Worm (Caenorhabditis elegans) whole organism, young adult: Measurements from ENCODE around the gene nas-25.

ENCODE experiments used
- B0035.1 ChIP-seq: sonication (generic microtip); optimal IDR thresholded peaks from 2 replicates; lab custom pipeline; 2016; ENCODE audit warnings: missing genetic modification characterization, mild to moderate bottlenecking, missing compliant biosample characterization, missing genotype, missing genetic modification reagents
- B0336.3 ChIP-seq: fragments of 200-800 bp; sonication (Bioruptor generic); IDR thresholded peaks from 2 replicates; pipeline ENCODE4 v1.3.6; 2022; ENCODE audit warnings: missing genetic modification characterization, missing compliant biosample characterization
- C06A6.2 ChIP-seq: fragments of 200-800 bp; sonication (Bioruptor generic); conservative IDR thresholded peaks from 2 replicates; pipeline ENCODE4 v1.3.6; 2022; ENCODE audit warnings: missing genetic modification characterization, missing compliant biosample characterization
- F55B11.4 ChIP-seq: sonication (generic microtip); optimal IDR thresholded peaks from 2 replicates; lab custom pipeline; 2016; ENCODE audit warnings: missing compliant biosample characterization, missing genetic modification characterization, borderline replicate concordance; ENCODE audit not compliant: insufficient read depth
- F57C9.4 ChIP-seq: sonication (generic microtip); optimal IDR thresholded peaks from 2 replicates; lab custom pipeline; 2017; ENCODE audit warnings: mild to moderate bottlenecking, missing genetic modification characterization, missing compliant biosample characterization
- K12H6.12 ChIP-seq: fragments of 200-800 bp; sonication (Bioruptor generic); optimal IDR thresholded peaks from 2 replicates; lab custom pipeline; 2018; ENCODE audit warnings: mild to moderate bottlenecking, missing genetic modification characterization, missing compliant biosample characterization
- Y53F4B.3 ChIP-seq: fragments of 200-800 bp; sonication (Bioruptor generic); IDR thresholded peaks from 2 replicates; pipeline ENCODE4 v1.3.6; 2022; ENCODE audit warnings: missing genetic modification reagents, missing genetic modification characterization, missing compliant biosample characterization
- Y79H2A.3 ChIP-seq: fragments of 200-800 bp; sonication (Bioruptor generic); conservative IDR thresholded peaks from 2 replicates; pipeline ENCODE4 v1.3.6; 2022; ENCODE audit warnings: missing genetic modification reagents, missing genetic modification characterization, missing compliant biosample characterization
- Y95B8A.8 ChIP-seq: fragments of 200-800 bp; sonication (Bioruptor generic); IDR thresholded peaks from 2 replicates; pipeline ENCODE4 v1.3.6; 2022; ENCODE audit warnings: missing genetic modification reagents, missing genetic modification characterization, missing compliant biosample characterization
- ZK185.1 ChIP-seq: sonication (generic microtip); optimal IDR thresholded peaks from 2 replicates; lab custom pipeline; 2016; ENCODE audit warnings: mild to moderate bottlenecking, missing genetic modification characterization, missing compliant biosample characterization; ENCODE audit not compliant: poor library complexity, severe bottlenecking
- ama-1 ChIP-seq, 3 experiments: fragments of 150-350 bp in 1 of 3; sonication (generic microtip) in 2 of 3; optimal IDR thresholded peaks; 2 replicates each; lab custom pipeline; 2014 to 2018; ENCODE audit warnings: missing biosample characterization in 2 of 3, missing genetic modification characterization in 2 of 3, missing genetic modification reagents in 2 of 3
- attf-5 ChIP-seq: fragments of 200-800 bp; sonication (Bioruptor generic); optimal IDR thresholded peaks from 2 replicates; lab custom pipeline; 2018; ENCODE audit warnings: mild to moderate bottlenecking, missing genetic modification characterization, missing compliant biosample characterization
- cebp-2 ChIP-seq: fragments of 200-800 bp; sonication (Bioruptor generic); IDR thresholded peaks from 2 replicates; pipeline ENCODE4 v1.3.6; 2022; ENCODE audit warnings: missing genetic modification characterization, missing compliant biosample characterization
- ceh-27 ChIP-seq: fragments of 200-800 bp; sonication (Bioruptor generic); optimal IDR thresholded peaks from 2 replicates; lab custom pipeline; 2018; ENCODE audit warnings: mild to moderate bottlenecking, missing genetic modification characterization, moderate library complexity, missing compliant biosample characterization
- ceh-40 ChIP-seq: fragments of 200-800 bp; sonication (Bioruptor generic); IDR thresholded peaks from 2 replicates; pipeline ENCODE4 v1.3.6; 2022; ENCODE audit warnings: missing genetic modification characterization, missing compliant biosample characterization
- chd-7 ChIP-seq: sonication (generic microtip); optimal IDR thresholded peaks from 2 replicates; lab custom pipeline; 2016; ENCODE audit warnings: mild to moderate bottlenecking, missing genetic modification characterization, moderate library complexity, missing compliant biosample characterization
- dpff-1 ChIP-seq: sonication (generic microtip); optimal IDR thresholded peaks from 2 replicates; lab custom pipeline; 2017; ENCODE audit warnings: mild to moderate bottlenecking, missing genetic modification characterization, missing compliant biosample characterization
- egrh-3 ChIP-seq: fragments of 200-800 bp; sonication (Bioruptor generic); IDR thresholded peaks from 2 replicates; pipeline ENCODE4 v1.3.6; 2022; ENCODE audit warnings: missing genetic modification reagents, missing genetic modification characterization, missing compliant biosample characterization
- ets-4 ChIP-seq: fragments of 200-800 bp; sonication (Bioruptor generic); optimal IDR thresholded peaks from 2 replicates; lab custom pipeline; 2018; ENCODE audit warnings: mild to moderate bottlenecking, missing genetic modification characterization, missing compliant biosample characterization
- him-1 ChIP-seq: sonication (generic microtip); optimal IDR thresholded peaks from 2 replicates; lab custom pipeline; 2016; ENCODE audit warnings: missing genotype, missing genetic modification reagents, missing genetic modification characterization, missing compliant biosample characterization
- hmg-20 ChIP-seq: fragments of 200-800 bp; sonication (Bioruptor generic); IDR thresholded peaks from 2 replicates; pipeline ENCODE4 v1.3.6; 2022; ENCODE audit warnings: missing genetic modification reagents, missing genetic modification characterization, missing compliant biosample characterization
- lag-1 ChIP-seq: fragments of 200-800 bp; sonication (Bioruptor generic); IDR thresholded peaks from 2 replicates; pipeline ENCODE4 v1.3.6; 2022; ENCODE audit warnings: missing genetic modification reagents, missing genetic modification characterization, missing compliant biosample characterization
- lir-1 ChIP-seq: fragments of 200-800 bp; sonication (Bioruptor generic); conservative IDR thresholded peaks from 2 replicates; pipeline ENCODE4 v1.3.6; 2022; ENCODE audit warnings: missing genetic modification reagents, missing genetic modification characterization, missing compliant biosample characterization
- lsl-1 ChIP-seq: fragments of 200-800 bp; sonication (Bioruptor generic); optimal IDR thresholded peaks from 2 replicates; lab custom pipeline; 2018; ENCODE audit warnings: mild to moderate bottlenecking, missing genetic modification characterization, moderate library complexity, missing compliant biosample characterization
- madf-10 ChIP-seq: sonication (generic microtip); optimal IDR thresholded peaks from 2 replicates; lab custom pipeline; 2016; ENCODE audit warnings: mild to moderate bottlenecking, missing genetic modification characterization, missing compliant biosample characterization
- nhr-80 ChIP-seq: sonication (generic microtip); optimal IDR thresholded peaks from 2 replicates; lab custom pipeline; 2016; ENCODE audit warnings: missing genetic modification characterization, missing compliant biosample characterization
- nhr-90 ChIP-seq: sonication (generic microtip); optimal IDR thresholded peaks from 2 replicates; lab custom pipeline; 2016; ENCODE audit warnings: missing genotype, mild to moderate bottlenecking, missing genetic modification characterization, missing compliant biosample characterization
- pha-4 ChIP-seq: fragments of 150-350 bp; sonication (generic microtip); optimal IDR thresholded peaks from 2 replicates; lab custom pipeline; 2014; ENCODE audit warnings: missing biosample characterization, missing genetic modification reagents, missing genetic modification characterization
- repo-1 ChIP-seq: sonication (generic microtip); optimal IDR thresholded peaks from 2 replicates; lab custom pipeline; 2017; ENCODE audit warnings: mild to moderate bottlenecking, missing genetic modification characterization, missing compliant biosample characterization
- snpc-1.3 ChIP-seq: sonication (generic microtip); optimal IDR thresholded peaks from 2 replicates; lab custom pipeline; 2017; ENCODE audit warnings: missing genetic modification characterization, mild to moderate bottlenecking, missing compliant biosample characterization, antibody characterized with exemption, moderate library complexity, missing genotype, missing genetic modification reagents; ENCODE audit not compliant: insufficient read depth
- somi-1 ChIP-seq: fragments of 200-800 bp; sonication (Bioruptor generic); optimal IDR thresholded peaks from 2 replicates; lab custom pipeline; 2018; ENCODE audit warnings: mild to moderate bottlenecking, missing genetic modification characterization, missing compliant biosample characterization
- tlf-1 ChIP-seq: fragments of 200-800 bp; sonication (Bioruptor generic); optimal IDR thresholded peaks from 2 replicates; lab custom pipeline; 2018; ENCODE audit warnings: mild to moderate bottlenecking, missing genetic modification characterization, missing compliant biosample characterization
- xnd-1 ChIP-seq: sonication (generic microtip); optimal IDR thresholded peaks from 2 replicates; lab custom pipeline; 2016; ENCODE audit warnings: missing genotype, missing genetic modification reagents, missing genetic modification characterization, missing compliant biosample characterization
- zfh-2 ChIP-seq: fragments of 200-800 bp; sonication (Bioruptor generic); conservative IDR thresholded peaks from 2 replicates; pipeline ENCODE4 v1.3.6; 2022; ENCODE audit warnings: missing genetic modification reagents, missing genetic modification characterization, missing compliant biosample characterization
- ztf-18 ChIP-seq: sonication (generic microtip); optimal IDR thresholded peaks from 2 replicates; lab custom pipeline; 2016; ENCODE audit warnings: missing genotype, mild to moderate bottlenecking, missing genetic modification characterization, missing compliant biosample characterization
- ztf-25 ChIP-seq: fragments of 200-800 bp; sonication (Bioruptor generic); IDR thresholded peaks from 2 replicates; pipeline ENCODE4 v1.3.6; 2022; ENCODE audit warnings: missing genetic modification reagents, missing genetic modification characterization, missing compliant biosample characterization

nas-25 gene

DNA sequence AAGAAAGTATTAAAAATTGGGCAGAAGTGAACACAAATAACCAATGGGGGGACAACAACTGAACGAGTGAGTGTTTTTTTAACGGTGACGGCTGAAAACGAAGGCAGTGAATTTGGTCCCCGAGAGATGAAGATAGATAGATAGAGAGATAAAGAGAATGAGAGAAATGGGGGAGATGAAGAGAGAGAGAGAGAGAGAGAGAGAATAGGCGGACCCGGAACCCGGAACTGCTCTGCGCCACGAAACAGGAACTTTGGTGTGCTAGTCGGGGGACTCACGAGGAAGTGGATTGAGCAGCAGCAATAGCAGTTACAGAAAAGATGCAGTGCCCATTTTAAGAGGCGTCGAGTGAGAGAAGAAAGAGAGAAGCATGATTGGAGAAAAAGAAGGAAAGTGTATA lies 29.5 kb upstream of the nas-25 start:
- TF ChIP-seq F55B11.4 (tag; lab: Kevin White, UChicago) (no peak), Y79H2A.3 (GFP tag; lab: Robert Waterston, UW) (no peak), F57C9.4 (tag; lab: Kevin White, UChicago) (no peak), Y53F4B.3 (no peak), ceh-27 (GFP tag; lab: Kevin White, UChicago) (peak; percentile 79), somi-1 (GFP tag; lab: Kevin White, UChicago) (peak; percentile 63), hmg-20 (GFP tag; lab: Robert Waterston, UW) (0 out of 2 replicates have a peak, but pooled peaks have one; percentile 17), chd-7 (tag; lab: Kevin White, UChicago) (peak; percentile 66), madf-10 (peak; percentile 8), C06A6.2 (GFP tag; lab: Robert Waterston, UW) (0 out of 2 replicates have a peak, but pooled peaks have one; percentile 17), K12H6.12 (tag; lab: Kevin White, UChicago) (peak; percentile 94), ztf-18 (tag; lab: Kevin White, UChicago) (peak; percentile 5), snpc-1.3 (tag; lab: Kevin White, UChicago) (no peak), ZK185.1 (tag; lab: Kevin White, UChicago) (peak; percentile 31), attf-5 (peak; percentile 26), B0336.3 (GFP tag; lab: Robert Waterston, UW) (no peak), egrh-3 (GFP tag; lab: Robert Waterston, UW) (peak; percentile 41; the same call in 1 of the 2 replicates)
- TF ChIP-seq, all 124 proteins: peak for 11

DNA sequence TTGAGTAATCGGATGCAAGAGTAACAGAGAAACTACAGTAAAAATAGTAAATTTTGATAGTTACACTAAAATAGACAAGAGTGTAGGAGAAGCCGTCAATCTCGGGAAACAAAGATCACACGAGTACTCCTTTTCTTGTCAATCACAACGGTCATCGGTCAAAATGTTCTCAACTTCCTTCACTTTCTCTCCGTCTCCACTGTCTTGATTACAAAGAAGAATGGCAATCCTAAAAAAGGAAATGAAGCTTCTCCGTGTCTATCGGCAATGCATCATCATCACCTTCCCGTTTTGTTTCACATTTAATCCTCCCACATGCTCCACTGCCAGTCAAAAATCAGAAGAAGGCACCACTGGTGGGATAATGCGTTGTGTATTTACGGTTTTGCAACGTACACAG lies 26.1 kb upstream of the nas-25 start:
- TF ChIP-seq xnd-1 (tag; lab: Kevin White, UChicago): no peak
- 0 out of 2 replicates have a peak, but pooled peaks have one; percentile 31 for TF ChIP-seq cebp-2
- no peak for TF ChIP-seq him-1
- TF ChIP-seq, all 124 proteins: peak for 1

DNA sequence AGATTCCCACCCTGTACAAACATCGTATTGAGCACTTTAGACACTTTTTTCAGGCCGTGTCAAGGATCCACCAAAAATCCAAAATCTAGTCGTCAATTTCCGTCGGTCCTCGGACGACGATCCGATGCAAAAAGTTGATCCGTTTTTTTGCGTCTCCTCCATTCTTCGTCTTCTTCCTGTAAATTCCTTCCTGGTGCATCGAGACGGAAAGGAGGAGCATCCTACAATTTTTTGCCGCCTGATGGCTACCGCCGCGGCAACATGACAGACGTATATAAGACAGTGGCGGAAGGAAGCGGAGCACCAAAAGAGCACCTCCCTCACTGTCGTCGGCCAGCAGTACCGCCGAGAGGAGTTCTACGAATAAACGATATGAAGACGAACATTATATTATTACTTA lies 25.0 kb upstream of the nas-25 start, which contains the start of gene appg-2:
appg-2 (plus strand) TSS at position 301 of the 400 bp plus-strand sequence.
- no peak for TF ChIP-seq ztf-25
- TF ChIP-seq zfh-2 (GFP tag; lab: Robert Waterston, UW): 0 out of 2 replicates have a peak, but pooled peaks have one; percentile 17

DNA sequence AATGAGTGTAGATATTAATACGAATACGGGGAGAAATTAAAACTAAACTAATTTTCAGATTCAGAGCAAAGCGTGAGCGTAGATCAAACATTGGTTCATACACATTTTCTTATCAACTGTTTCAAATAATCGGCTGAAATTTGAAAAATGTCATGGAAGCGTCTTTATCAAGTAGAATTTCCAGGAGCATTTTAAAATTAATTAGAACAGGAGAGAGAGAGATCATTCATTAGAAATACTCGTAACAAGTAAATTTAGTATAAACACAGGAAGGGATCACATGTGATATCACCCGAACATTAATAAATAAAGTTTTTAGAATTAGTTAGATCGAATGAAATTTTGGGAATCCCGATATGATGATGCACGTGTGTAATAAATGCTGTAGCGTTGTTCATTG lies 18.9 kb upstream of the nas-25 start, which contains the start of gene pho-13:
pho-13 (minus strand) TSS at position 101 of the 400 bp plus-strand sequence.
- TF ChIP-seq nhr-80 (tag; lab: Kevin White, UChicago) (peak; percentile 46), lsl-1 (GFP tag; lab: Kevin White, UChicago) (no peak)
- TF ChIP-seq, all 124 proteins: peak for 1

DNA sequence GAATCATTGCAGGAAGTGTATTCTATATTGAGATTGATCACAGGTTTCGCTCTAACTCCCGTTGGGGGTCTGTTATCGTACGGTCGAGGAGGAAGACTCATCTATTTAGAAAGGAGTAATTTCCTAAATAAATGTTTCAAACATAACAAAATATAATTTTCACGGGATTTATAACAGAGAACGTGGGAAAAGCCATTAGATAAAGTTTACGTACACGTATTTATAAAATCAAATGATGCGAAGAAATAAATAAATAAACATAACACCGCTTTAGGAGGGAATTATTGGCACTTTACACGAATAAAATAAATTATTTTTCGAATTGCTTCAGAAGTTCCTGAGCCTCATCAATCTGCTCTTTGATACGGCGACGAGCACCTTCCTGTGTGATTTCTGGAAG lies 17.4 kb upstream of the nas-25 start, which contains the start of gene F07H5.10:
F07H5.10 (minus strand) TSS at position 101 of the 400 bp plus-strand sequence.
- TF ChIP-seq ama-1 (optimal IDR thresholded peaks at IDR 0.05; lab: Kevin White, UChicago): no peak
- no peak for TF ChIP-seq ama-1 (GFP tag; optimal IDR thresholded peaks at IDR 0.05; lab: Kevin White, UChicago)
- no peak for TF ChIP-seq B0035.1 (tag; lab: Kevin White, UChicago)
- TF ChIP-seq repo-1 (tag; lab: Kevin White, UChicago): no peak
- TF ChIP-seq Y53F4B.3: no peak
- no peak for TF ChIP-seq pha-4
- no peak for TF ChIP-seq nhr-90
- no peak for TF ChIP-seq lag-1 (GFP tag; lab: Robert Waterston, UW)
- TF ChIP-seq lir-1 (GFP tag; lab: Robert Waterston, UW): no peak
- TF ChIP-seq ceh-40 (GFP tag; lab: Robert Waterston, UW): no peak
- no peak for TF ChIP-seq Y95B8A.8 (GFP tag; lab: Robert Waterston, UW)
- no peak for TF ChIP-seq ets-4 (GFP tag; lab: Kevin White, UChicago)
- TF ChIP-seq dpff-1 (tag; lab: Kevin White, UChicago): no peak
- no peak for TF ChIP-seq ZK185.1 (tag; lab: Kevin White, UChicago)
- TF ChIP-seq tlf-1 (GFP tag; lab: Kevin White, UChicago): no peak
